Worm (Caenorhabditis elegans): ENCODE data around the gene T01D1.3.

Gene T01D1.3

DNA sequence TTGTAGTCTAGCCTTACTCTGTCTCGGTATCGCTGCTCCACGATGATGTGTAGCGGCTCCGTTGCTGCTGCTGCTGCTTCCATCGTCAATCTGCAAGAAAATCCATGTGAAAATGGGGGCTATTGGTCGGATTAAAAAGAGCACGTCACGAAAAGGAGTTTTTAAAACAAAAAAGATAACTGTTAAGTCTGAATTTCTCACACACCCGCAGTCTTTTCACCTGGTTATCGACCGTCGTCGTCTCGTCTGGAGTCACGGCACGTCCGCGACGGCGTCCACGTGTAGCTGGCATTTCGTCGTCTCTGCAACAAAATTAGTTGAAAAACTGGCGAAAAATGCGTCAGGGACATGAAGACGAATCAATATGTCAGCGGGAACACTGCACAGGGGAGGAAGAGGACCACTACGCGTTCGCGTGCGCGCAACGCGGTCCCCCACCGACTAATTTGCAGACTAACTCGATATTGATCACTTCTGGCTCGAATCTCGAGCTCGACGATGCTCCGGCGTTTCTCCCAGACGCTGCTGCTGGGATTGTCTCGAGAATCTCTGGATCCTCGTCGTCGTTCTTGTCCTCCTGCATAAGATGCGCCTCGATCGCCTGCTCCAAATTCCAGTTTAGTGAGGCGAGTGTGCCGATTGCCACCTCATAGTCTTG, 44.2 kb upstream of the T01D1.3 start:
- TF ChIP-seq lin-13 (GFP tag; optimal IDR thresholded peaks at IDR 0.05), result no peak
- peak; percentile 4 for TF ChIP-seq Y55F3AM.14 (GFP tag; optimal IDR thresholded peaks at IDR 0.05)
- TF ChIP-seq ztf-1 (GFP tag; conservative IDR thresholded peaks at IDR 0.05), result 0 out of 2 replicates have a peak, but pooled peaks have one; percentile 40

DNA sequence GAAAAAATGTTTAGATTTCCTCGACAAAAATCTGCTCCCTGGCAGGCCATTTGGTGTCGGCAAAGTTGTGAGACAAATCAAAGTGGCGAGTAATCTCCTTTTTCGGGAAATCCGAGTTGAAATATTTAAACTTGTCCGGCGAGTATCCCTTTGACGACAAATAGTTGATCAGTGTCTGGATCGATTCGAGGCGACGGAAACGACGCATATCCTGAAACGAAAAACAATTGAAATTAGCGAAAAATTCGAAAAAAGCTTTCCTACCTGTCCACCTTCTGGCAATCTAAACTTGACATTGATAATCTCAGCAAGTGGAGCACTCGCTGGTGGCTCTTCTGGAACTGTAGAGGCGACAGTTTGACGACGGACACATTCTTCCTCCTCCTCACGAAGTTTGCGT, 41.5 kb upstream of the T01D1.3 start:
- TF ChIP-seq nhr-129 (tag; optimal IDR thresholded peaks at IDR 0.05) (no peak), nhr-12 (tag; optimal IDR thresholded peaks at IDR 0.05) (no peak), Y55F3AM.14 (GFP tag; optimal IDR thresholded peaks at IDR 0.05) (no peak), nhr-25 (tag; optimal IDR thresholded peaks at IDR 0.05) (no peak), aly-2 (tag; optimal IDR thresholded peaks at IDR 0.05) (no peak), lin-13 (GFP tag; optimal IDR thresholded peaks at IDR 0.05) (no peak), nhr-77 (tag; optimal IDR thresholded peaks at IDR 0.05) (no peak), fos-1 (tag; optimal IDR thresholded peaks at IDR 0.05) (no peak), ceh-16 (tag; optimal IDR thresholded peaks at IDR 0.05) (no peak), sma-9 (GFP tag; optimal IDR thresholded peaks at IDR 0.05) (no peak), sma-9 (tag; optimal IDR thresholded peaks at IDR 0.05) (no peak), crh-2 (tag; optimal IDR thresholded peaks at IDR 0.05) (no peak)

DNA sequence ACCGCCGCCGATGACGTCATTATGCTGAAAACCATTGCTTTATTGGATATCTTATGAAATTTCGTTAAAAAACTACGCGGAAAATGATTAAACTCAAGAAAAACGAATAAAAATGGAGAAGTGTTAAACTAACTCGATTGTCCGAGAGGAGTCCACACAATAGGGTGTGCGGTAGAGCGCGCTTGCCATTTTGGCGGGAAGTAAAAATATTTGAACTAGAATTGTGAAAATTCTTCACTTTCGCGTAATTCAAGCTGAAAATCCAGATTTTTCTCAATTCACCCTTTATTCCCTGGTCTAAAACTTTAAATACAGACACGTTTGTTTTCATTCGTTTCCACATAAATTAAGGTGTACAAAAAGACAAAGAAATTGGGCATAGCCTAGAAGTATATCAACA, 40.8 kb upstream of the T01D1.3 start, which contains the start of gene F48A11.4:
TSS of gene F48A11.4 (minus strand) at position 24 of the 400 bp plus-strand sequence.
- TF ChIP-seq unc-62 (GFP tag; optimal IDR thresholded peaks at IDR 0.05), result no peak
- TF ChIP-seq egl-27 (tag; optimal IDR thresholded peaks at IDR 0.05), result peak; percentile 93
- peak; percentile 92 for TF ChIP-seq nhr-129 (tag; optimal IDR thresholded peaks at IDR 0.05)
- peak; percentile 95 for TF ChIP-seq lin-13 (GFP tag; optimal IDR thresholded peaks at IDR 0.05)
- no peak for TF ChIP-seq ztf-11 (tag; optimal IDR thresholded peaks at IDR 0.05)
- TF ChIP-seq mab-5 (tag; optimal IDR thresholded peaks at IDR 0.05), result peak; percentile 91
- no peak for TF ChIP-seq elt-1 (tag; optimal IDR thresholded peaks at IDR 0.05)
- peak; percentile 83 for TF ChIP-seq ceh-16 (tag; optimal IDR thresholded peaks at IDR 0.05)
- peak; percentile 93 for TF ChIP-seq nhr-6 (tag; optimal IDR thresholded peaks at IDR 0.05)
- TF ChIP-seq nhr-11 (tag; optimal IDR thresholded peaks at IDR 0.05), result no peak
- TF ChIP-seq crh-2 (tag; optimal IDR thresholded peaks at IDR 0.05), result peak; percentile 95
- 0 out of 2 replicates have a peak, but pooled peaks have one; percentile 49 for TF ChIP-seq ztf-1 (GFP tag; conservative IDR thresholded peaks at IDR 0.05)
- peak; percentile 69 for TF ChIP-seq nhr-10 (tag; optimal IDR thresholded peaks at IDR 0.05)
- peak; percentile 57 for TF ChIP-seq nhr-77 (tag; optimal IDR thresholded peaks at IDR 0.05)
- peak; percentile 39 for TF ChIP-seq dmd-4 (tag; optimal IDR thresholded peaks at IDR 0.05)
- TF ChIP-seq alr-1 (tag; optimal IDR thresholded peaks at IDR 0.05), result no peak
- TF ChIP-seq ama-1 (optimal IDR thresholded peaks at IDR 0.05), result peak; percentile 89
- TF ChIP-seq unc-39 (tag; optimal IDR thresholded peaks at IDR 0.05), result no peak
- peak; percentile 69 for TF ChIP-seq blmp-1 (tag; optimal IDR thresholded peaks at IDR 0.05; ENCODE audit: insufficient read depth)
- peak; percentile 91 for TF ChIP-seq sem-4 (tag; optimal IDR thresholded peaks at IDR 0.05)
- TF ChIP-seq nhr-21 (tag; optimal IDR thresholded peaks at IDR 0.05), result peak; percentile 94
- TF ChIP-seq R02D3.7 (tag; optimal IDR thresholded peaks at IDR 0.05), result peak; percentile 69
- no peak for TF ChIP-seq nhr-12 (tag; optimal IDR thresholded peaks at IDR 0.05)
- peak; percentile 66 for TF ChIP-seq ceh-82 (tag; optimal IDR thresholded peaks at IDR 0.05)
- no peak for TF ChIP-seq elt-3 (tag; optimal IDR thresholded peaks at IDR 0.05)
- peak; percentile 52 for TF ChIP-seq Y55F3AM.14 (GFP tag; optimal IDR thresholded peaks at IDR 0.05)
- peak; percentile 34 for TF ChIP-seq ZK546.5 (tag; optimal IDR thresholded peaks at IDR 0.05)
- peak; percentile 35 for TF ChIP-seq skn-1 (tag; optimal IDR thresholded peaks at IDR 0.05)
- peak; percentile 80 for TF ChIP-seq lin-11 (tag; optimal IDR thresholded peaks at IDR 0.05)
- peak; percentile 61 for TF ChIP-seq zag-1 (tag; optimal IDR thresholded peaks at IDR 0.05)
- peak; percentile 17 to 27 for TF ChIP-seq mdl-1 (tag; optimal IDR thresholded peaks at IDR 0.05)
- TF ChIP-seq nhr-25 (tag; optimal IDR thresholded peaks at IDR 0.05), result peak; percentile 96
- TF ChIP-seq fos-1 (tag; optimal IDR thresholded peaks at IDR 0.05), result peak; percentile 75
- no peak for TF ChIP-seq aly-2 (tag; optimal IDR thresholded peaks at IDR 0.05)
- peak; percentile 84 for TF ChIP-seq snpc-4 (tag; optimal IDR thresholded peaks at IDR 0.05)
- no peak for TF ChIP-seq lin-39 (tag; optimal IDR thresholded peaks at IDR 0.05)
- TF ChIP-seq gmeb-1 (tag; optimal IDR thresholded peaks at IDR 0.05), result peak; percentile 100
- TF ChIP-seq lsy-2 (tag; optimal IDR thresholded peaks at IDR 0.05), result peak; percentile 90 to 95
- peak; percentile 98 for TF ChIP-seq unc-55 (GFP tag; optimal IDR thresholded peaks at IDR 0.05)
- peak; percentile 96 for TF ChIP-seq sma-3 (GFP tag; optimal IDR thresholded peaks at IDR 0.05)
- TF ChIP-seq mbf-1 (tag; optimal IDR thresholded peaks at IDR 0.05), result peak; percentile 11
- peak; percentile 95 for TF ChIP-seq C34F6.9 (tag; optimal IDR thresholded peaks at IDR 0.05)
- TF ChIP-seq peb-1 (tag; optimal IDR thresholded peaks at IDR 0.05), result no peak
- TF ChIP-seq ztf-4 (tag; optimal IDR thresholded peaks at IDR 0.05), result peak; percentile 91
- TF ChIP-seq sma-9 (GFP tag; optimal IDR thresholded peaks at IDR 0.05), result peak; percentile 92
- TF ChIP-seq sma-9 (tag; optimal IDR thresholded peaks at IDR 0.05), result no peak
- TF ChIP-seq nhr-237 (tag; optimal IDR thresholded peaks at IDR 0.05), result peak; percentile 64
- TF ChIP-seq F13H6.1 (tag; optimal IDR thresholded peaks at IDR 0.05), result peak; percentile 93

All from whole organism, L2 larva.